Fruit fly (Drosophila melanogaster) whole organism, embryonic: Measurements from ENCODE around the gene CG14341.

Experiments
- B-H1 ChIP-seq: fragments of 200-800 bp; sonication (Bioruptor generic); IDR thresholded peaks from 3 replicates; pipeline ENCODE4 v1.3.6; 2022; ENCODE audit warnings: missing biosample characterization, missing genetic modification characterization
- BtbVII ChIP-seq: fragments of 200-800 bp; sonication (Bioruptor generic); optimal IDR thresholded peaks from 3 replicates; lab custom pipeline; 2017; ENCODE audit warnings: missing biosample characterization, mild to moderate bottlenecking, missing genetic modification characterization
- CG11398 ChIP-seq: fragments of 200-800 bp; sonication (Bioruptor generic); optimal IDR thresholded peaks from 2 replicates; lab custom pipeline; 2016; ENCODE audit warnings: missing biosample characterization, missing genetic modification characterization
- CG11456 ChIP-seq: fragments of 200-800 bp; sonication (Bioruptor generic); IDR thresholded peaks from 3 replicates; pipeline ENCODE4 v1.3.6; 2022; ENCODE audit warnings: missing biosample characterization, missing genetic modification characterization
- CG1233 ChIP-seq: fragments of 200-800 bp; sonication (Bioruptor generic); optimal IDR thresholded peaks from 4 replicates; lab custom pipeline; 2018; ENCODE audit warnings: missing biosample characterization, mild to moderate bottlenecking, missing genetic modification characterization
- CG12744 ChIP-seq: fragments of 200-800 bp; sonication (Bioruptor generic); optimal IDR thresholded peaks from 2 replicates; lab custom pipeline; 2016; ENCODE audit warnings: missing biosample characterization, missing genetic modification characterization
- CG13775 ChIP-seq: fragments of 200-800 bp; sonication (Bioruptor generic); optimal IDR thresholded peaks from 3 replicates; lab custom pipeline; 2017; ENCODE audit warnings: missing biosample characterization, mild to moderate bottlenecking, missing genetic modification characterization
- CG14050 ChIP-seq: fragments of 200-800 bp; sonication (Bioruptor generic); IDR thresholded peaks from 3 replicates; pipeline ENCODE4 v1.3.6; 2022; ENCODE audit warnings: missing biosample characterization, missing genetic modification characterization
- CG14710 ChIP-seq: fragments of 200-800 bp; sonication (Bioruptor generic); optimal IDR thresholded peaks from 3 replicates; lab custom pipeline; 2019; ENCODE audit warnings: missing biosample characterization, mild to moderate bottlenecking, missing genetic modification characterization, moderate library complexity
- CG17912 ChIP-seq: fragments of 200-800 bp; sonication (Bioruptor generic); optimal IDR thresholded peaks from 2 replicates; lab custom pipeline; 2018; ENCODE audit warnings: missing biosample characterization, mild to moderate bottlenecking, missing genetic modification characterization
- CG2120 ChIP-seq: fragments of 200-800 bp; sonication (Bioruptor generic); optimal IDR thresholded peaks from 3 replicates; lab custom pipeline; 2016; ENCODE audit warnings: missing biosample characterization, missing genetic modification characterization
- CG2199 ChIP-seq: fragments of 200-800 bp; sonication (Bioruptor generic); IDR thresholded peaks from 3 replicates; pipeline ENCODE4 v1.3.6; 2022; ENCODE audit warnings: missing biosample characterization, missing genetic modification characterization
- CG3995 ChIP-seq: fragments of 200-800 bp; sonication (Bioruptor generic); optimal IDR thresholded peaks from 3 replicates; lab custom pipeline; 2016; ENCODE audit warnings: missing biosample characterization, missing genetic modification characterization
- CG4730 ChIP-seq: fragments of 200-800 bp; sonication (Bioruptor generic); IDR thresholded peaks from 2 replicates; pipeline ENCODE4 v1.3.6; 2022; ENCODE audit warnings: missing biosample characterization, missing genetic modification characterization
- CG4820 ChIP-seq: fragments of 200-800 bp; sonication (Bioruptor generic); optimal IDR thresholded peaks from 3 replicates; lab custom pipeline; 2016; ENCODE audit warnings: missing biosample characterization, missing genetic modification characterization
- CG5180 ChIP-seq: fragments of 200-800 bp; sonication (Bioruptor generic); optimal IDR thresholded peaks from 3 replicates; lab custom pipeline; 2017; ENCODE audit warnings: missing biosample characterization, missing genetic modification characterization, mild to moderate bottlenecking, moderate library complexity, missing genetic modification reagents
- CG5953 ChIP-seq: fragments of 200-800 bp; sonication (Bioruptor generic); IDR thresholded peaks from 2 replicates; pipeline ENCODE4 v1.3.6; 2022; ENCODE audit warnings: missing biosample characterization, missing genetic modification characterization
- CG6254 ChIP-seq: fragments of 200-800 bp; sonication (Bioruptor generic); optimal IDR thresholded peaks from 3 replicates; lab custom pipeline; 2017; ENCODE audit warnings: mild to moderate bottlenecking, missing biosample characterization, missing genetic modification reagents, missing genetic modification characterization
- CG6765 ChIP-seq: fragments of 200-800 bp; sonication (Bioruptor generic); optimal IDR thresholded peaks from 3 replicates; lab custom pipeline; 2017; ENCODE audit warnings: missing biosample characterization, mild to moderate bottlenecking, missing genetic modification characterization
- CG8765 ChIP-seq: fragments of 200-800 bp; sonication (Bioruptor generic); IDR thresholded peaks from 2 replicates; pipeline ENCODE4 v1.3.6; 2022; ENCODE audit warnings: missing biosample characterization, missing genetic modification characterization
- Camta ChIP-seq: fragments of 200-800 bp; sonication (Bioruptor generic); optimal IDR thresholded peaks from 2 replicates; lab custom pipeline; 2016; ENCODE audit warnings: missing biosample characterization, missing genetic modification characterization
- CkIIα-i1 ChIP-seq: fragments of 200-800 bp; sonication (Bioruptor generic); IDR thresholded peaks from 2 replicates; pipeline ENCODE4 v1.3.6; 2022; ENCODE audit warnings: missing biosample characterization, missing genetic modification characterization
- D ChIP-seq, 2 experiments: fragments of 200-800 bp in 1 of 2; fragments of >200 bp in 1 of 2; sonication (Bioruptor generic) in 1 of 2; optimal IDR thresholded peaks; 2 replicates in 1 of 2; 3 replicates in 1 of 2; lab custom pipeline; 2017; ENCODE audit warnings: mild to moderate bottlenecking in 1 of 2, missing biosample characterization in 1 of 2, missing genetic modification characterization in 1 of 2, missing genetic modification reagents in 1 of 2
- D19A ChIP-seq: fragments of 200-800 bp; optimal IDR thresholded peaks from 3 replicates; lab custom pipeline; 2019; ENCODE audit warnings: missing biosample characterization, mild to moderate bottlenecking, missing genetic modification characterization, moderate library complexity
- Hr3 ChIP-seq: fragments of 200-800 bp; sonication (Bioruptor generic); optimal IDR thresholded peaks from 3 replicates; lab custom pipeline; 2016; ENCODE audit warnings: missing biosample characterization, missing genetic modification characterization
- Kr ChIP-seq: fragments of 200-800 bp; sonication (Bioruptor generic); optimal IDR thresholded peaks from 2 replicates; lab custom pipeline; 2017; ENCODE audit warnings: missing biosample characterization, mild to moderate bottlenecking, missing genetic modification characterization
- Lpt ChIP-seq: fragments of >200 bp; optimal IDR thresholded peaks from 2 replicates; lab custom pipeline; 2018; ENCODE audit warnings: missing biosample characterization, missing genetic modification characterization
- Ravus ChIP-seq: fragments of 200-800 bp; sonication (Bioruptor generic); IDR thresholded peaks from 2 replicates; pipeline ENCODE4 v1.3.6; 2022; ENCODE audit warnings: missing biosample characterization, missing genetic modification characterization
- Sry-β ChIP-seq: fragments of 200-800 bp; sonication (Bioruptor generic); optimal IDR thresholded peaks from 2 replicates; lab custom pipeline; 2018; ENCODE audit warnings: missing biosample characterization, mild to moderate bottlenecking, missing genetic modification characterization, moderate library complexity
- Stat92E ChIP-seq, 3 experiments: fragments of >200 bp in 2 of 3; fragments of 200-800 bp in 1 of 3; sonication (Bioruptor generic) in 1 of 3; optimal IDR thresholded peaks; 2 replicates each; lab custom pipeline; 2017 to 2019; ENCODE audit warnings: missing biosample characterization in 3 of 3, missing genetic modification characterization in 3 of 3, mild to moderate bottlenecking in 1 of 3, moderate library complexity in 1 of 3
- al ChIP-seq: fragments of 200-800 bp; sonication (Bioruptor generic); IDR thresholded peaks from 2 replicates; pipeline ENCODE4 v1.3.6; 2022; ENCODE audit warnings: missing biosample characterization, missing genetic modification characterization
- bigmax ChIP-seq: fragments of 200-800 bp; sonication (Bioruptor generic); optimal IDR thresholded peaks from 2 replicates; lab custom pipeline; 2018; ENCODE audit warnings: missing biosample characterization, mild to moderate bottlenecking, missing genetic modification characterization
- bsh ChIP-seq, 2 experiments: fragments of 200-800 bp; sonication (Bioruptor generic); optimal IDR thresholded peaks; 2 replicates each; lab custom pipeline; 2017 to 2018; ENCODE audit warnings: mild to moderate bottlenecking in 2 of 2, missing biosample characterization in 2 of 2, missing genetic modification characterization in 2 of 2, moderate library complexity in 1 of 2
- dysf ChIP-seq: fragments of 200-800 bp; sonication (Bioruptor generic); IDR thresholded peaks from 3 replicates; pipeline ENCODE4 v1.3.6; 2022; ENCODE audit warnings: missing biosample characterization, missing genetic modification characterization
- ems ChIP-seq: fragments of 200-800 bp; sonication (Bioruptor generic); optimal IDR thresholded peaks from 3 replicates; lab custom pipeline; 2016; ENCODE audit warnings: missing biosample characterization, missing genetic modification characterization
- gem ChIP-seq: fragments of 200-800 bp; sonication (Bioruptor generic); optimal IDR thresholded peaks from 2 replicates; lab custom pipeline; 2019; ENCODE audit warnings: missing biosample characterization, mild to moderate bottlenecking, missing genetic modification characterization, moderate library complexity
- ken ChIP-seq: fragments of 200-800 bp; sonication (Bioruptor generic); IDR thresholded peaks from 3 replicates; pipeline ENCODE4 v1.3.6; 2022; ENCODE audit warnings: missing biosample characterization, missing genetic modification characterization
- luna ChIP-seq: fragments of 200-800 bp; sonication (Bioruptor generic); optimal IDR thresholded peaks from 2 replicates; lab custom pipeline; 2016; ENCODE audit warnings: missing biosample characterization, missing genetic modification characterization
- peb ChIP-seq: fragments of 200-800 bp; sonication (Bioruptor generic); IDR thresholded peaks from 2 replicates; pipeline ENCODE4 v1.3.6; 2022; ENCODE audit warnings: missing biosample characterization, missing genetic modification characterization
- pum ChIP-seq: fragments of 200-800 bp; sonication (Bioruptor generic); optimal IDR thresholded peaks from 2 replicates; lab custom pipeline; 2016; ENCODE audit warnings: missing biosample characterization, missing genetic modification characterization
- row ChIP-seq: fragments of 200-800 bp; sonication (Bioruptor generic); IDR thresholded peaks from 3 replicates; pipeline ENCODE4 v1.3.6; 2022; ENCODE audit warnings: missing biosample characterization, missing genetic modification characterization
- sug ChIP-seq: fragments of 200-800 bp; optimal IDR thresholded peaks from 2 replicates; lab custom pipeline; 2019; ENCODE audit warnings: missing biosample characterization, mild to moderate bottlenecking, missing genetic modification characterization, moderate library complexity
- tin ChIP-seq: fragments of 200-800 bp; sonication (Bioruptor generic); optimal IDR thresholded peaks from 3 replicates; lab custom pipeline; 2016; ENCODE audit warnings: missing biosample characterization, missing genetic modification characterization
- tio ChIP-seq: fragments of 200-800 bp; sonication (Bioruptor generic); optimal IDR thresholded peaks from 2 replicates; lab custom pipeline; 2017; ENCODE audit warnings: missing biosample characterization, missing genetic modification characterization, inconsistent platforms
- tll ChIP-seq, 2 experiments: fragments of 200-800 bp in 1 of 2; fragments of >200 bp in 1 of 2; sonication (Bioruptor generic) in 1 of 2; optimal IDR thresholded peaks; 2 replicates each; lab custom pipeline; 2017 to 2019; ENCODE audit warnings: missing biosample characterization in 2 of 2, missing genetic modification characterization in 2 of 2, mild to moderate bottlenecking in 1 of 2, moderate library complexity in 1 of 2
- tna ChIP-seq: fragments of 200-800 bp; sonication (Bioruptor generic); IDR thresholded peaks from 2 replicates; pipeline ENCODE4 v1.3.6; 2022; ENCODE audit warnings: missing biosample characterization, missing genetic modification characterization; ENCODE audit not compliant: partially characterized antibody
- wdn ChIP-seq: fragments of 200-800 bp; sonication (Bioruptor generic); IDR thresholded peaks from 2 replicates; pipeline ENCODE4 v1.3.6; 2022; ENCODE audit warnings: missing biosample characterization, missing genetic modification characterization
- zfh1 ChIP-seq: fragments of 200-800 bp; sonication (Bioruptor generic); IDR thresholded peaks from 3 replicates; pipeline ENCODE4 v1.3.6; 2022; ENCODE audit warnings: missing biosample characterization, missing genetic modification characterization

The CG14341 gene

DNA sequence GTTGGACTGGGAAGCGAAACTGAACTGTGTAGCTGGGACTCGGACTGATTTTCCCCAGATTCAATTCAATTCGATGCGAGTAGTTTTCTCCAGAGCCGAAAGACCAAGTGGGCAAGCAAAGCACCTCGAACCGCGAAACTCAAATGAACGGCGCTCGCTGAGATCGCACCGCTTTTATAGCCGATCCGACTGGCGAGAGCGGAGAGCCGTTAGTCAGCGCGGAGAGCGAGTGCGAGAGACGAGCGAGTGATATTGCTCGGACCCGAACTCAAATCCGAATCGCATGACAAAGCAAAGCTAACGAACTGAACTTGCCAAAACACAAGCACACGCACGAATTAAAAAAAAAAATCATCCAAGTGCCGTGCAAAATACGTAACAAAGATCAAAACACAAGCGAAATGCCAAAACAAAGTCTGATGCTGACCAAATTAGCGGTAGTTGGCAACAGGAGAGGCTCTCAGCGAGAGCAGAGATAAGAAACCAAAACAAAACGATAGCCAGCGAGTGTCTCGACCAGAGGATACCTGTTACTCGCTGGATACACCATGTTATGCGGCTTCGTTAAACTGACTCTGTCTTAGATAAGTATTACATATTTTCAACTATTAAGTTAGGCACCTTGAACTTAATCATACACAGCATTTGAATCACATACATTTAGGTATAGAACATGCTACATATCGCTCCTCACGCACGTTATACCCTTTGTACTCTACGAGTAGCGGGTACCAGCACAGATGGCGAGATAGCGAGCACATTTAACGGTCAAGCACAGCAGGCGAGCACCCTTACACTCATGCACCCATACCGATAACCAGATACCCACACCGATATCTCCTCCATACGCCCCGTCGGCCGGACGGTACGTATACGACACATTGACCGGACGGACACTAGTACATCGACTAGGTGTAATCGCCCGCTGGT, 47.2 kb upstream of the CG14341 start (continued):
- TF ChIP-seq bigmax (GFP tag; lab: Kevin White, UChicago), result no peak
- TF ChIP-seq CG13775 (GFP tag; lab: Kevin White, UChicago), result peak; percentile 72
- TF ChIP-seq Ravus, result peak; percentile 30; the same call in 1 of the 2 replicates
- TF ChIP-seq tio (GFP tag; lab: Kevin White, UChicago), result peak; percentile 51
- peak; percentile 72; the same call in 2 of the 3 replicates for TF ChIP-seq ken (GFP tag; lab: Robert Waterston, UW)
- no peak for TF ChIP-seq D (optimal IDR thresholded peaks at IDR 0.05; lab: Kevin White, UChicago)
- peak; percentile 32 for TF ChIP-seq D (GFP tag; optimal IDR thresholded peaks at IDR 0.05; lab: Kevin White, UChicago)
- TF ChIP-seq CG14050 (GFP tag; lab: Robert Waterston, UW), result peak; percentile 66
- TF ChIP-seq CG6254 (GFP tag; lab: Kevin White, UChicago), result no peak
- TF ChIP-seq CG5180 (GFP tag; lab: Kevin White, UChicago), result no peak
- TF ChIP-seq CG6765 (GFP tag; lab: Kevin White, UChicago), result peak; percentile 45
- peak; percentile 59 for TF ChIP-seq Hr3 (GFP tag; lab: Kevin White, UChicago)
- TF ChIP-seq luna (GFP tag; lab: Kevin White, UChicago), result no peak
- peak; percentile 72 for TF ChIP-seq zfh1 (GFP tag; lab: Robert Waterston, UW)
- TF ChIP-seq al, result peak; percentile 81
- TF ChIP-seq CG1233 (GFP tag; lab: Kevin White, UChicago), result peak; percentile 48
- TF ChIP-seq CG8765 (GFP tag; lab: Robert Waterston, UW), result peak; percentile 15; the same call in 1 of the 2 replicates
- no peak for TF ChIP-seq Kr
- TF ChIP-seq tna (GFP tag; lab: Robert Waterston, UW), result peak; percentile 42; the same call in 1 of the 2 replicates
- TF ChIP-seq D19A (tag; lab: Kevin White, UChicago), result peak; percentile 51
- peak; percentile 77 for TF ChIP-seq BtbVII (GFP tag; lab: Kevin White, UChicago)
- no peak for TF ChIP-seq CG11398 (GFP tag; lab: Kevin White, UChicago)
- TF ChIP-seq pum (GFP tag; lab: Kevin White, UChicago), result peak; percentile 37
- TF ChIP-seq CG4820, result peak; percentile 61
- TF ChIP-seq CG5953 (GFP tag; lab: Robert Waterston, UW), result 0 out of 2 replicates have a peak, but pooled peaks have one; percentile 29
- TF ChIP-seq CkIIα-i1 (GFP tag; lab: Robert Waterston, UW), result peak; percentile 23; the same call in 1 of the 2 replicates
- TF ChIP-seq peb (GFP tag; lab: Robert Waterston, UW), result peak; percentile 72
- TF ChIP-seq Sry-β (GFP tag; lab: Kevin White, UChicago), result no peak
- peak; percentile 42 for TF ChIP-seq Camta
- peak; percentile 68 for TF ChIP-seq CG4730
- peak in 1 of 2 experiments; percentile 60 for TF ChIP-seq bsh (GFP tag; optimal IDR thresholded peaks at IDR 0.05; lab: Kevin White, UChicago)
- peak; percentile 28 for TF ChIP-seq CG12744 (GFP tag; lab: Kevin White, UChicago)
- peak; percentile 66 for TF ChIP-seq CG11456 (GFP tag; lab: Robert Waterston, UW)
- TF ChIP-seq CG17912 (GFP tag; lab: Kevin White, UChicago), result no peak
- TF ChIP-seq CG14710 (tag; lab: Kevin White, UChicago), result peak; percentile 23
- TF ChIP-seq sug (tag; lab: Kevin White, UChicago), result peak; percentile 67
- TF ChIP-seq CG2199, result no peak
- TF ChIP-seq Lpt, result no peak
- TF ChIP-seq CG3995, result peak; percentile 41
- TF ChIP-seq CG2120 (GFP tag; lab: Kevin White, UChicago), result peak; percentile 94
- TF ChIP-seq B-H1 (GFP tag; lab: Robert Waterston, UW), result peak; percentile 74
- no peak for TF ChIP-seq Stat92E (GFP tag; optimal IDR thresholded peaks at IDR 0.05; lab: Kevin White, UChicago)
- peak; percentile 89 for TF ChIP-seq dysf
- TF ChIP-seq tin (GFP tag; lab: Kevin White, UChicago), result peak; percentile 57
- peak; percentile 59 for TF ChIP-seq ems (GFP tag; lab: Kevin White, UChicago)
- TF ChIP-seq tll (GFP tag; optimal IDR thresholded peaks at IDR 0.05; lab: Kevin White, UChicago), result no peak
- peak; percentile 82 for TF ChIP-seq wdn (GFP tag; lab: Robert Waterston, UW)
- TF ChIP-seq gem (tag; lab: Kevin White, UChicago), result peak; percentile 84
- TF ChIP-seq row, result peak; percentile 98
